Fruit fly (Drosophila melanogaster): Measurements from ENCODE around the gene CG11247.

The CG11247 gene

dm6 chr3L:21731104-21731600 lies 2.5 kb upstream of the CG11247 start, which contains the start of gene CG14569:
Gene CG14569, minus strand, starts transcription at chr3L:21731550.
- TF ChIP-seq dysf (GFP tag; IDR thresholded peaks at IDR 0.05) = 0 out of 3 replicates have a peak, but pooled peaks have one; percentile 27
- TF ChIP-seq gce (GFP tag; IDR thresholded peaks at IDR 0.05) = 0 out of 3 replicates have a peak, but pooled peaks have one; percentile 6
- TF ChIP-seq br (optimal IDR thresholded peaks at IDR 0.05) = no peak
- peak; percentile 8 for TF ChIP-seq Med (GFP tag)

dm6 chr3L:21730354-21730753 lies 1.7 kb upstream of the CG11247 start, which contains the start of gene CG14570:
Gene CG14570, minus strand, starts transcription at chr3L:21730454.
- TF ChIP-seq CG11247 (GFP tag; IDR thresholded peaks at IDR 0.05) (peak; percentile 22; the same call in 1 of the 2 replicates), scrt (GFP tag; optimal IDR thresholded peaks at IDR 0.05) (no peak), CG17385 (GFP tag; optimal IDR thresholded peaks at IDR 0.05) (no peak), CG10267 (tag; optimal IDR thresholded peaks at IDR 0.05) (no peak), otp (GFP tag; IDR thresholded peaks at IDR 0.05) (no peak)

dm6 chr3L:21727728-21728124 lies 880 bp downstream of the CG11247 start:
- TF ChIP-seq ara (GFP tag; IDR thresholded peaks at IDR 0.05) = no peak
- TF ChIP-seq CG10267 (tag; optimal IDR thresholded peaks at IDR 0.05) = no peak
- TF ChIP-seq CG17359 (tag; optimal IDR thresholded peaks at IDR 0.05) = no peak
- TF ChIP-seq Nf-YC (tag; optimal IDR thresholded peaks at IDR 0.05) = no peak
- TF ChIP-seq tio (GFP tag; optimal IDR thresholded peaks at IDR 0.05) = no peak
- TF ChIP-seq Pdp1 (GFP tag; optimal IDR thresholded peaks at IDR 0.05) = peak in 1 of 2 experiments; percentile 9
- TF ChIP-seq CG4360 (GFP tag; IDR thresholded peaks at IDR 0.05) = no peak
- TF ChIP-seq Max (GFP tag; optimal IDR thresholded peaks at IDR 0.05) = no peak
- TF ChIP-seq Fer2 (tag; optimal IDR thresholded peaks at IDR 0.05) = no peak
- TF ChIP-seq bowl (GFP tag; IDR thresholded peaks at IDR 0.05) = no peak
- no peak for TF ChIP-seq CG11696 (GFP tag; IDR thresholded peaks at IDR 0.05)
- TF ChIP-seq CG17912 (GFP tag; optimal IDR thresholded peaks at IDR 0.05) = no peak
- no peak for TF ChIP-seq eyg (GFP tag; optimal IDR thresholded peaks at IDR 0.05)
- no peak for TF ChIP-seq Eip74EF (GFP tag; optimal IDR thresholded peaks at IDR 0.05)
- no peak for TF ChIP-seq sna (GFP tag; IDR thresholded peaks at IDR 0.05; ENCODE audit: partially characterized antibody)
- peak; percentile 25; the same call in 1 of the 2 replicates for TF ChIP-seq crol (GFP tag; IDR thresholded peaks at IDR 0.05)
- TF ChIP-seq CG1603 (tag; optimal IDR thresholded peaks at IDR 0.05) = no peak
- TF ChIP-seq br (optimal IDR thresholded peaks at IDR 0.05) = no peak
- TF ChIP-seq CG18764 (GFP tag; optimal IDR thresholded peaks at IDR 0.05) = no peak
- TF ChIP-seq CG2889 (GFP tag; IDR thresholded peaks at IDR 0.05) = no peak
- TF ChIP-seq CG3281 (GFP tag; optimal IDR thresholded peaks at IDR 0.05) = no peak
- TF ChIP-seq cas (GFP tag; IDR thresholded peaks at IDR 0.05) = no peak
- no peak for TF ChIP-seq CG16813 (GFP tag; IDR thresholded peaks at IDR 0.05; ENCODE audit: partially characterized antibody)
- no peak for TF ChIP-seq CG10565 (GFP tag; optimal IDR thresholded peaks at IDR 0.05)
- TF ChIP-seq B-H2 (GFP tag; optimal IDR thresholded peaks at IDR 0.05) = no peak
- TF ChIP-seq CG11247 (GFP tag; IDR thresholded peaks at IDR 0.05) = peak; percentile 61; the same call in 1 of the 2 replicates
- TF ChIP-seq twi (tag; optimal IDR thresholded peaks at IDR 0.05) = peak; percentile 89
- no peak for TF ChIP-seq CG30020 (tag; optimal IDR thresholded peaks at IDR 0.05)
- peak; percentile 71 for TF ChIP-seq gcm (GFP tag; optimal IDR thresholded peaks at IDR 0.05)
- no peak for TF ChIP-seq btn (GFP tag; optimal IDR thresholded peaks at IDR 0.05)
- TF ChIP-seq knrl (GFP tag; IDR thresholded peaks at IDR 0.05; ENCODE audit: partially characterized antibody) = no peak
- no peak for TF ChIP-seq tin (GFP tag; optimal IDR thresholded peaks at IDR 0.05)
- TF ChIP-seq sim (GFP tag; IDR thresholded peaks at IDR 0.05) = no peak
- no peak for TF ChIP-seq CG11560 (tag; IDR thresholded peaks at IDR 0.05)
- no peak for TF ChIP-seq CG11695 (GFP tag; IDR thresholded peaks at IDR 0.05)
- TF ChIP-seq z (GFP tag; IDR thresholded peaks at IDR 0.05) = no peak
- TF ChIP-seq fd102C (GFP tag; optimal IDR thresholded peaks at IDR 0.05) = no peak
- no peak for TF ChIP-seq CG15073 (GFP tag; optimal IDR thresholded peaks at IDR 0.05)
- no peak for TF ChIP-seq CG17802 (tag; optimal IDR thresholded peaks at IDR 0.05)
- TF ChIP-seq emc (GFP tag; optimal IDR thresholded peaks at IDR 0.05) = no peak
- TF ChIP-seq zen (tag; optimal IDR thresholded peaks at IDR 0.05) = no peak
